Fruit fly (Drosophila melanogaster) whole organism, wandering third instar larva: ENCODE results near the gene DNAlig3.

Source experiments
- CG32264 ChIP-seq: fragments of 200-800 bp; sonication (Bioruptor generic); optimal IDR thresholded peaks from 2 replicates; lab custom pipeline; 2016; ENCODE audit warnings: missing biosample characterization, missing genetic modification characterization
- Dfd ChIP-seq: fragments of >200 bp; optimal IDR thresholded peaks from 2 replicates; lab custom pipeline; 2017; ENCODE audit warnings: missing biosample characterization, missing genetic modification characterization
- GATAd ChIP-seq: sonication (Bioruptor generic); optimal IDR thresholded peaks from 2 replicates; lab custom pipeline; 2016; ENCODE audit warnings: missing biosample characterization, missing genetic modification characterization
- Hr78 ChIP-seq: fragments of >200 bp; optimal IDR thresholded peaks from 2 replicates; lab custom pipeline; 2017; ENCODE audit warnings: missing biosample characterization, missing genetic modification characterization
- Sp1 ChIP-seq: fragments of 200-800 bp; sonication (Bioruptor generic); optimal IDR thresholded peaks from 3 replicates; lab custom pipeline; 2019; ENCODE audit warnings: missing biosample characterization, mild to moderate bottlenecking, missing genetic modification characterization, moderate library complexity
- brk ChIP-seq: fragments of 200-800 bp; sonication (Bioruptor generic); optimal IDR thresholded peaks from 2 replicates; lab custom pipeline; 2016; ENCODE audit warnings: missing biosample characterization, mild to moderate bottlenecking, missing genetic modification characterization
- dmrt93B ChIP-seq: fragments of 200-800 bp; sonication (Bioruptor generic); optimal IDR thresholded peaks from 2 replicates; lab custom pipeline; 2018; ENCODE audit warnings: missing biosample characterization, mild to moderate bottlenecking, missing genetic modification characterization
- dsf ChIP-seq: sonication (Bioruptor generic); optimal IDR thresholded peaks from 2 replicates; lab custom pipeline; 2016; ENCODE audit warnings: missing biosample characterization, missing genetic modification characterization, borderline replicate concordance
- fru ChIP-seq: fragments of 200-800 bp; sonication (Bioruptor generic); optimal IDR thresholded peaks from 3 replicates; lab custom pipeline; 2016; ENCODE audit warnings: missing biosample characterization, mild to moderate bottlenecking, missing genetic modification characterization
- pan ChIP-seq: fragments of >200 bp; optimal IDR thresholded peaks from 2 replicates; lab custom pipeline; 2017
- rgr ChIP-seq: fragments of 200-800 bp; sonication (Bioruptor generic); optimal IDR thresholded peaks from 3 replicates; lab custom pipeline; 2016; ENCODE audit warnings: missing biosample characterization, mild to moderate bottlenecking, missing genetic modification characterization
- usp ChIP-seq: fragments of >200 bp; optimal IDR thresholded peaks from 2 replicates; lab custom pipeline; 2017; ENCODE audit warnings: missing biosample characterization, missing genetic modification characterization
- woc ChIP-seq: sonication (Bioruptor generic); optimal IDR thresholded peaks from 2 replicates; lab custom pipeline; 2016; ENCODE audit warnings: missing biosample characterization, mild to moderate bottlenecking, missing genetic modification characterization

DNA sequence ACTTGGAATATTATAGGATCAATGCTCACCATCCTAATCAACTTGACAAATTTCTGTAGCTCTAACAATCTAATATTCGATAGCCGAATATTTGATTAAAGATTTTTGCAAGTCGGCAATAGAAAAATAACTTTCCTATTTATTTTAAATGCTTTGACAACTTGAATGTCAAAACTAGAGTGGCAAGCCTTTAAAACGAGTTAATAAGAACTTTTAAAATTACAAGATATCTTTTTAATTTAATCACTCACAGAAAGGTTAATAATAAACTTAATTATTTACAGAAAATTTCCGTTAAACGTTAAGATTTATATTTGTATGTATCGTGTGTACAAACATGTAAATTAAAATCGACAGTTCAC, 37.4 kb upstream of the DNAlig3 start, which contains the start of the genes CG17207 and CG46427:
- TF ChIP-seq pan (lab: Kevin White, UChicago) (no peak), Dfd (GFP tag; lab: Kevin White, UChicago) (no peak), dsf (GFP tag; lab: Kevin White, UChicago) (no peak), GATAd (GFP tag; lab: Kevin White, UChicago) (no peak), Hr78 (no peak), Sp1 (GFP tag; lab: Kevin White, UChicago) (no peak), usp (no peak), brk (no peak), fru (GFP tag; lab: Kevin White, UChicago) (no peak), CG32264 (GFP tag; lab: Kevin White, UChicago) (no peak), rgr (GFP tag; lab: Kevin White, UChicago) (no peak), woc (GFP tag; lab: Kevin White, UChicago) (no peak), dmrt93B (GFP tag; lab: Kevin White, UChicago) (no peak)
